Worm (Caenorhabditis elegans) whole organism, L4/young adult: ENCODE measurements around the gene Y67D8C.7.

ENCODE experiments used
- W03F9.2 ChIP-seq: fragments of 150-350 bp; optimal IDR thresholded peaks from 2 replicates; lab custom pipeline; 2014; ENCODE audit warnings: missing biosample characterization, missing genetic modification characterization
- dao-5 ChIP-seq: sonication (generic microtip); optimal IDR thresholded peaks from 2 replicates; lab custom pipeline; 2016; ENCODE audit warnings: missing genotype, missing genetic modification characterization, moderate library complexity, missing compliant biosample characterization
- him-1 ChIP-seq: sonication (generic microtip); optimal IDR thresholded peaks from 2 replicates; lab custom pipeline; 2016; ENCODE audit warnings: missing genotype, missing genetic modification reagents, missing genetic modification characterization, missing compliant biosample characterization

The Y67D8C.7 gene

ce11 chrIV:3066834-3067233 is at the start of gene Y67D8C.7:
TSS of gene Y67D8C.7 (minus strand) at chrIV:3066934.
- TF ChIP-seq him-1 (tag; lab: Kevin White, UChicago) (no peak), dao-5 (tag; lab: Kevin White, UChicago) (no peak), W03F9.2 (tag; lab: Kevin White, UChicago) (no peak)

- TF ChIP-seq W03F9.2 (tag; lab: Kevin White, UChicago) = no peak
Measured at ce11 chrIV:3101208-3101607, 34.5 kb upstream of the Y67D8C.7 start.

- TF ChIP-seq dao-5 (tag; lab: Kevin White, UChicago) = no peak
- no peak for TF ChIP-seq him-1 (tag; lab: Kevin White, UChicago)
- TF ChIP-seq W03F9.2 (tag; lab: Kevin White, UChicago) = no peak
Measured at ce11 chrIV:3097019-3097418, 30.3 kb upstream of the Y67D8C.7 start.

- no peak for TF ChIP-seq him-1 (tag; lab: Kevin White, UChicago)
- no peak for TF ChIP-seq dao-5 (tag; lab: Kevin White, UChicago)
- no peak for TF ChIP-seq W03F9.2 (tag; lab: Kevin White, UChicago)
Measured at ce11 chrIV:3095995-3096544, 29.3 kb upstream of the Y67D8C.7 start.

- TF ChIP-seq W03F9.2 (tag; lab: Kevin White, UChicago) (no peak), dao-5 (tag; lab: Kevin White, UChicago) (no peak), him-1 (tag; lab: Kevin White, UChicago) (no peak)
Measured at ce11 chrIV:3092978-3093377, 26.2 kb upstream of the Y67D8C.7 start.

ce11 chrIV:3091112-3091511 is 24.4 kb upstream of the Y67D8C.7 start:
- TF ChIP-seq W03F9.2 (tag; lab: Kevin White, UChicago) = no peak
- TF ChIP-seq him-1 (tag; lab: Kevin White, UChicago) = no peak
- TF ChIP-seq dao-5 (tag; lab: Kevin White, UChicago) = no peak

- no peak for TF ChIP-seq dao-5 (tag; lab: Kevin White, UChicago)
- TF ChIP-seq W03F9.2 (tag; lab: Kevin White, UChicago) = no peak
- TF ChIP-seq him-1 (tag; lab: Kevin White, UChicago) = no peak
Measured at ce11 chrIV:3089611-3090010, 22.9 kb upstream of the Y67D8C.7 start.

ce11 chrIV:3086825-3087224 is 20.1 kb upstream of the Y67D8C.7 start, which contains the start of gene Y67D8C.9:
TSS of gene Y67D8C.9 (minus strand) at chrIV:3086925.
- TF ChIP-seq dao-5 (tag; lab: Kevin White, UChicago) = no peak
- TF ChIP-seq W03F9.2 (tag; lab: Kevin White, UChicago) = no peak
- TF ChIP-seq him-1 (tag; lab: Kevin White, UChicago) = no peak

ce11 chrIV:3076802-3077201 is 10.1 kb upstream of the Y67D8C.7 start:
- no peak for TF ChIP-seq him-1 (tag; lab: Kevin White, UChicago)
- TF ChIP-seq dao-5 (tag; lab: Kevin White, UChicago) = no peak
- no peak for TF ChIP-seq W03F9.2 (tag; lab: Kevin White, UChicago)

ce11 chrIV:3076207-3076606 is 9.5 kb upstream of the Y67D8C.7 start, which contains the start of gene Y67D8C.22:
TSS of gene Y67D8C.22 (minus strand) at chrIV:3076307.
- TF ChIP-seq W03F9.2 (tag; lab: Kevin White, UChicago) (no peak), dao-5 (tag; lab: Kevin White, UChicago) (no peak), him-1 (tag; lab: Kevin White, UChicago) (no peak)

- TF ChIP-seq W03F9.2 (tag; lab: Kevin White, UChicago) (no peak), him-1 (tag; lab: Kevin White, UChicago) (no peak), dao-5 (tag; lab: Kevin White, UChicago) (no peak)
Measured at ce11 chrIV:3071997-3072396, 5.3 kb upstream of the Y67D8C.7 start, which contains the start of gene Y67D8C.2. TSS of gene Y67D8C.2 (plus strand) at chrIV:3072297.

- TF ChIP-seq dao-5 (tag; lab: Kevin White, UChicago) = no peak
- TF ChIP-seq W03F9.2 (tag; lab: Kevin White, UChicago) = no peak
- TF ChIP-seq him-1 (tag; lab: Kevin White, UChicago) = no peak
Measured at ce11 chrIV:3069619-3070260, 3.0 kb upstream of the Y67D8C.7 start, which contains the start of gene cpg-9. TSS of gene cpg-9 (minus strand) at chrIV:3070210.

- TF ChIP-seq dao-5 (tag; lab: Kevin White, UChicago) (no peak), W03F9.2 (tag; lab: Kevin White, UChicago) (no peak), him-1 (tag; lab: Kevin White, UChicago) (no peak)
Measured at ce11 chrIV:3062936-3063439, 3.7 kb downstream of the Y67D8C.7 start, which contains the start of gene Y67D8C.6. TSS of gene Y67D8C.6 (minus strand) at chrIV:3063389.
